Worm (Caenorhabditis elegans) whole organism, L2 larva: ENCODE results near the gene nlp-43.

Experiments used
- F13H6.1 ChIP-seq: sonication (generic microtip); optimal IDR thresholded peaks from 2 replicates; lab custom pipeline; 2016; ENCODE audit warnings: missing genetic modification characterization, missing compliant biosample characterization
- R02D3.7 ChIP-seq: fragments of 150-350 bp; optimal IDR thresholded peaks from 2 replicates; lab custom pipeline; 2014; ENCODE audit warnings: missing biosample characterization, missing genetic modification characterization
- blmp-1 ChIP-seq: sonication (generic microtip); optimal IDR thresholded peaks from 2 replicates; lab custom pipeline; 2017; ENCODE audit warnings: missing genetic modification characterization, mild to moderate bottlenecking, missing compliant biosample characterization, antibody characterized with exemption, moderate library complexity; ENCODE audit not compliant: insufficient read depth
- ceh-82 ChIP-seq: fragments of 150-350 bp; optimal IDR thresholded peaks from 2 replicates; lab custom pipeline; 2014; ENCODE audit warnings: missing biosample characterization, missing genetic modification characterization
- elt-3 ChIP-seq: sonication (generic microtip); optimal IDR thresholded peaks from 2 replicates; lab custom pipeline; 2017; ENCODE audit warnings: missing biosample characterization, missing genetic modification characterization
- lin-39 ChIP-seq: fragments of 150-350 bp; optimal IDR thresholded peaks from 2 replicates; lab custom pipeline; 2014; ENCODE audit warnings: missing biosample characterization, missing genetic modification reagents, missing genetic modification characterization
- nhr-11 ChIP-seq: fragments of 150-350 bp; optimal IDR thresholded peaks from 2 replicates; lab custom pipeline; 2014; ENCODE audit warnings: missing biosample characterization, missing genetic modification characterization
- nhr-12 ChIP-seq: fragments of 150-350 bp; optimal IDR thresholded peaks from 2 replicates; lab custom pipeline; 2014; ENCODE audit warnings: missing biosample characterization, missing genetic modification characterization
- nhr-23 ChIP-seq: fragments of 150-350 bp; optimal IDR thresholded peaks from 2 replicates; lab custom pipeline; 2014; ENCODE audit warnings: missing biosample characterization, missing genetic modification reagents, missing genetic modification characterization
- nhr-237 ChIP-seq: fragments of 150-350 bp; optimal IDR thresholded peaks from 2 replicates; lab custom pipeline; 2014; ENCODE audit warnings: missing biosample characterization, missing genetic modification characterization
- nhr-6 ChIP-seq: fragments of 150-350 bp; optimal IDR thresholded peaks from 2 replicates; lab custom pipeline; 2014; ENCODE audit warnings: missing biosample characterization, missing genetic modification characterization
- nhr-77 ChIP-seq: fragments of 150-350 bp; optimal IDR thresholded peaks from 2 replicates; lab custom pipeline; 2014; ENCODE audit warnings: missing biosample characterization, missing genetic modification characterization
- snpc-4 ChIP-seq: fragments of 150-350 bp; optimal IDR thresholded peaks from 2 replicates; lab custom pipeline; 2014; ENCODE audit warnings: missing biosample characterization, missing genetic modification characterization
- zag-1 ChIP-seq: fragments of 150-350 bp; optimal IDR thresholded peaks from 2 replicates; lab custom pipeline; 2014; ENCODE audit warnings: missing biosample characterization, missing genetic modification characterization

ce11 chrIII:5092345-5092744 is 50.1 kb downstream of the nlp-43 start:
- no peak for TF ChIP-seq nhr-77 (tag; lab: Kevin White, UChicago)
- TF ChIP-seq lin-39 (tag; lab: Kevin White, UChicago): no peak
- TF ChIP-seq nhr-12 (tag; lab: Kevin White, UChicago): no peak
- TF ChIP-seq blmp-1 (tag; lab: Kevin White, UChicago): no peak
- no peak for TF ChIP-seq F13H6.1 (tag; lab: Kevin White, UChicago)
- TF ChIP-seq nhr-237: no peak
- no peak for TF ChIP-seq ceh-82 (tag; lab: Kevin White, UChicago)
- TF ChIP-seq zag-1 (tag; lab: Kevin White, UChicago): no peak
- TF ChIP-seq nhr-6: no peak
- TF ChIP-seq nhr-23: no peak
- TF ChIP-seq R02D3.7: no peak
- no peak for TF ChIP-seq elt-3 (tag; lab: Kevin White, UChicago)
- no peak for TF ChIP-seq nhr-11
- no peak for TF ChIP-seq snpc-4
